Worm (Caenorhabditis elegans): ENCODE data around the gene ZK666.4.

Gene ZK666.4

ce11 chrII:10505949-10506348 lies 28.9 kb downstream of the ZK666.4 start:
- TF ChIP-seq nhr-20 (tag; optimal IDR thresholded peaks at IDR 0.05) (no peak), xbp-1 (tag; optimal IDR thresholded peaks at IDR 0.05) (no peak), unc-30 (tag; optimal IDR thresholded peaks at IDR 0.05) (no peak), efl-1 (optimal IDR thresholded peaks at IDR 0.05) (no peak), efl-1 (GFP tag; optimal IDR thresholded peaks at IDR 0.05 in 1 of 2) (no peak), sox-4 (tag; optimal IDR thresholded peaks at IDR 0.05) (no peak), nhr-85 (tag) (peak; percentile 36), dpl-1 (GFP tag; optimal IDR thresholded peaks at IDR 0.05) (no peak), ztf-11 (tag; optimal IDR thresholded peaks at IDR 0.05) (no peak), blmp-1 (tag; optimal IDR thresholded peaks at IDR 0.05) (peak; percentile 41), aha-1 (tag; optimal IDR thresholded peaks at IDR 0.05) (no peak), fos-1 (tag; optimal IDR thresholded peaks at IDR 0.05) (no peak), lin-14 (GFP tag; optimal IDR thresholded peaks at IDR 0.05) (peak; percentile 63), nhr-11 (tag; optimal IDR thresholded peaks at IDR 0.05) (no peak), snpc-4 (tag; optimal IDR thresholded peaks at IDR 0.05) (no peak), tbx-2 (tag; optimal IDR thresholded peaks at IDR 0.05) (no peak), hpl-2 (GFP tag; optimal IDR thresholded peaks at IDR 0.05) (no peak), ceh-90 (tag; optimal IDR thresholded peaks at IDR 0.05) (no peak), C16A3.4 (tag; optimal IDR thresholded peaks at IDR 0.05) (no peak), snu-23 (GFP tag; optimal IDR thresholded peaks at IDR 0.05) (peak; percentile 34)

DNA sequence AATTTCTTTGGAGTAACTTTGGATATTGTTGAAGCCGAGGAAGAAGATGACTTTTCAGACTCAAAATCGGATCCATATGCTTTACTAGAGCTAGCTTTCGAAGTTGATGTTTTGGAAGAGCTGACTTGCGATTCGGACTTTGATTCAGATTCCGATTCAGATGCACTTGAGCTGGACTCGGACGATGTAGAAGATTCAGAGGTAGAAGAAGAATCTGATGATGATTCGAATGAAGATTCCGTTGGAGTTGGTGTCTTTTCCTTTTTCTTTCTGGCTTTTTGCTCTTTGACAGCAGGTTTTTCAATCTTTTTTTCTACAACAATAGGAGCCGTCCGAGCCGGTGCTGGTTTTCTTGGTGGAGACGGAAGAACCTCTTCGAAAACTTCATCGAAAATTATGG lies 30.8 kb downstream of the ZK666.4 start:
- no peak for TF ChIP-seq skn-1 (tag; optimal IDR thresholded peaks at IDR 0.05)
- no peak for TF ChIP-seq nhr-11 (tag; optimal IDR thresholded peaks at IDR 0.05)
- TF ChIP-seq fkh-8 (tag; optimal IDR thresholded peaks at IDR 0.05), result no peak
- TF ChIP-seq ceh-63 (GFP tag; optimal IDR thresholded peaks at IDR 0.05), result no peak
- TF ChIP-seq unc-130 (tag; optimal IDR thresholded peaks at IDR 0.05), result no peak
- TF ChIP-seq C16A3.4 (tag; optimal IDR thresholded peaks at IDR 0.05), result no peak
- TF ChIP-seq ceh-90 (tag; optimal IDR thresholded peaks at IDR 0.05), result no peak
- TF ChIP-seq mef-2 (tag; optimal IDR thresholded peaks at IDR 0.05), result no peak
- TF ChIP-seq nhr-77 (tag; optimal IDR thresholded peaks at IDR 0.05), result no peak
- no peak for TF ChIP-seq ztf-11 (tag; optimal IDR thresholded peaks at IDR 0.05)
- no peak for TF ChIP-seq jun-1 (tag; optimal IDR thresholded peaks at IDR 0.05)
- TF ChIP-seq lin-35 (GFP tag; optimal IDR thresholded peaks at IDR 0.05), result no peak
- TF ChIP-seq mab-9 (GFP tag; IDR thresholded peaks at IDR 0.05), result no peak
- no peak for TF ChIP-seq C34B4.2 (tag; optimal IDR thresholded peaks at IDR 0.05)
- TF ChIP-seq nhr-28 (tag; optimal IDR thresholded peaks at IDR 0.05), result no peak
- no peak for TF ChIP-seq mep-1 (tag; optimal IDR thresholded peaks at IDR 0.05)
- no peak for TF ChIP-seq nhr-47 (tag; optimal IDR thresholded peaks at IDR 0.05)
- no peak for TF ChIP-seq lin-14 (GFP tag; optimal IDR thresholded peaks at IDR 0.05)
- TF ChIP-seq hpl-2 (GFP tag; optimal IDR thresholded peaks at IDR 0.05), result no peak

DNA sequence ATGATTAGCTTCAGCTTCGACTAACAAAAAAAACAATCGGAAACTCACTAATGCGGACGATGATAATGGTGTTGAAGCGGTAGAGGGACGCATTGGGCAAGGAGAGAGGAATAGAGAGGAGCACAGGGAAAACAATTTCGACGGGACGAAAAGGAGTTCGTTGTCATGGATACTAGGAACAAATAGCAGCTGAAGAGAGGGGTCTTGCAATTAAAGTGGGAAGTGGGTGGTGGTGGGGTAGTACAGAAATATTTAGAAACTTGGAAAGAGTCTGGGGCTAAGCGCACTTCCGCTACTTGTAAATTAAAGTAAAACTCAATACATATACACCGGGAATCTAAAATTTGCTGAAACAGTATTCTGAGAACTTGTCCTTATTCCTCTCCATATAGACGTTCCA lies 32.7 kb downstream of the ZK666.4 start, which contains the start of gene F59B10.2:
F59B10.2 (minus strand) TSS at position 101 of the 400 bp plus-strand sequence.
- TF ChIP-seq irx-1 (tag; optimal IDR thresholded peaks at IDR 0.05) (no peak), efl-1 (optimal IDR thresholded peaks at IDR 0.05) (no peak), efl-1 (GFP tag; optimal IDR thresholded peaks at IDR 0.05 in 1 of 2) (peak in 1 of 2 experiments; percentile 52)

DNA sequence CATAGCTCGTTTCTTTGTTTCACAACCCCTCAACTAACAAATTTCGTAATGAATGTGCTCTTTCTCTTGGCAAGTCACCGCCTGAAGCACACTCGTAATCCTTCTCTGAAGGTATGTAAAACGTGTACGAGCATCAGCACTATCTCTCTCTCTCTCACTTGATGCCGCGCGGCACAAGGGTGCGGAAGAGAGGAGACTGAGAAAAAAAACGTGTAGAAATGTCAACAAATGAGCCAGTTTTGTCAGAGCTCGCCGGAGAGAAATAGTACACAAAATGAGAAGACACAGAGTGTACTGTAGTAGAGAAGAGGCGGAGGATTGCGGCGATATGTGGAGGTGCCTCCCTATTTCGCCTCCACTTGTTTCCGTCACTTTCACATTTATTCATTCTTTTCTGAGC lies 33.2 kb downstream of the ZK666.4 start, which contains the start of gene F59B10.3:
F59B10.3 (plus strand) TSS at position 301 of the 400 bp plus-strand sequence.
- no peak for TF ChIP-seq ces-1 (GFP tag; optimal IDR thresholded peaks at IDR 0.05)
- TF ChIP-seq egl-27 (tag; optimal IDR thresholded peaks at IDR 0.05), result no peak
- no peak for TF ChIP-seq egl-13 (tag; optimal IDR thresholded peaks at IDR 0.05)
- TF ChIP-seq nhr-12 (tag; optimal IDR thresholded peaks at IDR 0.05), result no peak
- no peak for TF ChIP-seq hpl-2 (GFP tag; optimal IDR thresholded peaks at IDR 0.05)
- TF ChIP-seq dpl-1 (GFP tag; optimal IDR thresholded peaks at IDR 0.05), result no peak
- no peak for TF ChIP-seq lin-15B (tag; optimal IDR thresholded peaks at IDR 0.05)
- no peak for TF ChIP-seq tbx-2 (tag; optimal IDR thresholded peaks at IDR 0.05)
- no peak for TF ChIP-seq ceh-90 (tag; optimal IDR thresholded peaks at IDR 0.05)
- TF ChIP-seq nhr-237 (tag; optimal IDR thresholded peaks at IDR 0.05), result no peak
- TF ChIP-seq blmp-1 (tag; optimal IDR thresholded peaks at IDR 0.05), result no peak
- no peak for TF ChIP-seq ceh-82 (tag; optimal IDR thresholded peaks at IDR 0.05)
- TF ChIP-seq sptf-1 (tag; optimal IDR thresholded peaks at IDR 0.05), result no peak
